Fruit fly (Drosophila melanogaster): ENCODE measurements around the gene SrpRbeta.
A peak's percentile ranks its signal among the peaks of the same experiment; 100 is the strongest.

SrpRbeta gene

DNA sequence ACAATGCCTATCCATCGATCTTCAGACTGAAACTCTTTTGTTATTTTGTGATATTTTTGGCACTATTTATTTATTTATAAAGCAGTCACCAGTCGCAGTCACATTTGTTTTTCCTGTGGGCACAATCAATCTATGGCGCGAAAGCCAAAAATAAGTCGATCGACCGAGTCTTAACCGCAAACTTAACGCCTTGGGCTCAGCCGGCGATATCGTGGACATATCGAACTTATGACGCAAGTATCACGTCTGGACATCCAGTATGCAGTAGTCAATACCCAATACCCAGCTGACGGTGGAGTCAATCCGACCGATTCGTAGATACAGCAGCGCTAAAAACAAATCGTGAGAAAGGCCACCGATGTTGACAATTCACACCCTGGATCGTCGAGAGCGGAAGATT, 29.4 kb downstream of the SrpRbeta start:
- TF ChIP-seq Rel (GFP tag; optimal IDR thresholded peaks at IDR 0.05) (no peak), Rel (tag; optimal IDR thresholded peaks at IDR 0.05) (no peak), N (GFP tag; optimal IDR thresholded peaks at IDR 0.05) (no peak), OdsH (GFP tag; optimal IDR thresholded peaks at IDR 0.05) (no peak)

DNA sequence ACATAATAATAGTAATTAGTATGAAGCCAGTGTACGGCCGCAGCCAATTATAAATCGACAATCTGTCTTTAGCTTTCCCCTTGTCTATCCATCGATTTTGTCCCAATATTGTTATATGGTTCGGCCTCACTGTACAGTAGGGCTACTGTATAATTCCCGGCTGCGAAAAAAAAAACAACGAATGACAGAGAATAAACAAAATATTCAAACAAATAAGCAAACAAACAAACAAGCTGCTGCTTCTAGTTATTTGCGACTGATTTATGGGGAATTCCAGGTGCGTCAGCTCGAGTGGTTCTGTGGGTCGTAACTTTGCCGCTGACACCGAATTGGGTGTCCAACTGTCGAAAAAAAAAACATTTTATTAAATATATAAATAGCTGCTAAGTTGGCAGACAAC, 30.4 kb downstream of the SrpRbeta start:
- TF ChIP-seq Hr83 (GFP tag; optimal IDR thresholded peaks at IDR 0.05; ENCODE audit: poor library complexity, severe bottlenecking) = peak; percentile 13
- TF ChIP-seq sv (GFP tag; optimal IDR thresholded peaks at IDR 0.05) = no peak
- TF ChIP-seq Rel (GFP tag; optimal IDR thresholded peaks at IDR 0.05) = no peak
- peak; percentile 11 for TF ChIP-seq Rel (tag; optimal IDR thresholded peaks at IDR 0.05)
- peak; percentile 2 for TF ChIP-seq fru (GFP tag; optimal IDR thresholded peaks at IDR 0.05)

DNA sequence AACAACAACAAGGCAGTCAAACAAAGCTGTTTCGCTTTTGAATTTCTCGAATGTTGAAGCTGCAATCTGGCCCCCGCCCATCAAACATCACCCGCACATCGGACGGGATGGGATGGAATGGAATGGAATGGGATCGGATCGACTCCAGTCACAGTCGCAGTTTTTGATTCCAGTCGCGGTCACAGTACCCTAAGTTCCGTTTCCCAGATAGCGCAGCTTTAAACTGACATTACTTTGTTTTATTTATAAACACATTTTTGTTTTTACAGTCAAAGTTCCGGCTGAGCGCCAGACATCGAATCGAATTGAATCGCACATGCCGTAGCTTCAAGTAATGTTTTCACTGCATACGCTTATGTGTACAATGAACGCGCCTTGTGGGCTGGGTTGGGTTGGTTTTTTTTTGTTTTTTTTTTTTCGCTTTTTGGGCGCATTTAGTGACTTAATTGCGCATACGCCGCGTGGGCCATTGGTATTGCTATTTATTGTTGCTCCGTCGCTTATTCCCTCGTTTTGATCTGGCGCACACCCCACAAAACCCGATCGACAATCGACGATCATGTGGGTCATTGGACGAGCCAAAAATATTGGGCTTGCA, 31.2 kb downstream of the SrpRbeta start:
- TF ChIP-seq foxo (GFP tag; optimal IDR thresholded peaks at IDR 0.05) = peak in 1 of 2 experiments; percentile 2
- TF ChIP-seq fru (GFP tag; optimal IDR thresholded peaks at IDR 0.05) = peak; percentile 67
- TF ChIP-seq br (GFP tag; optimal IDR thresholded peaks at IDR 0.05) = peak; percentile 40
- peak; percentile 68 for TF ChIP-seq h (GFP tag; optimal IDR thresholded peaks at IDR 0.05)
- TF ChIP-seq ey (GFP tag; optimal IDR thresholded peaks at IDR 0.05) = peak; percentile 7
- TF ChIP-seq Rel (GFP tag; optimal IDR thresholded peaks at IDR 0.05) = no peak
- TF ChIP-seq Rel (tag; optimal IDR thresholded peaks at IDR 0.05) = peak; percentile 17
- no peak for TF ChIP-seq brk (GFP tag; optimal IDR thresholded peaks at IDR 0.05)
- peak; percentile 10 for TF ChIP-seq Sp1 (GFP tag; optimal IDR thresholded peaks at IDR 0.05)
- no peak for TF ChIP-seq sv (GFP tag; optimal IDR thresholded peaks at IDR 0.05)
- peak; percentile 37 for TF ChIP-seq rgr (GFP tag; optimal IDR thresholded peaks at IDR 0.05)
- TF ChIP-seq jim (GFP tag; optimal IDR thresholded peaks at IDR 0.05) = peak; percentile 43
- no peak for TF ChIP-seq dmrt93B (GFP tag; optimal IDR thresholded peaks at IDR 0.05)
- TF ChIP-seq sage (GFP tag; optimal IDR thresholded peaks at IDR 0.05) = no peak
- peak; percentile 3 for TF ChIP-seq psq (GFP tag; optimal IDR thresholded peaks at IDR 0.05)

DNA sequence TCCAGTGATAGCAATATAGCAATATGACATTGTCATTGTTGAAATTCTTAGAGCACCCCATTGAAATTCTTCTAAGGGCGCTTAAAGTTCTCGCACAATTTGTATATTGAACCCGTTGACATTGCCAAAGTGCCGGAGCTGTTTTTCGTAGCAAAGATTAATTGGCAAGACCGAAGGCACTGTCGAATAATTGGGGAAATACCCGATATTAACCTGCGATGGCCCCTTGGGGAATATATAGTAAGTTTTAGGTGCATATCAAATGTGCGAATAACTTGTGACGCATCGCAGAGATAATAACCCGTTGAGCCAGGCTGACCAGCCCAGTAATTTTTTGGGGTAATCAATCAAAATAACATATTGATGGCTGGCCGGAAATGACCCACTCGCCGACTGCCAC, 33.4 kb downstream of the SrpRbeta start:
- TF ChIP-seq Rel (GFP tag; optimal IDR thresholded peaks at IDR 0.05) (no peak), Rel (tag; optimal IDR thresholded peaks at IDR 0.05) (peak; percentile 92), dmrt93B (GFP tag; optimal IDR thresholded peaks at IDR 0.05) (no peak)

DNA sequence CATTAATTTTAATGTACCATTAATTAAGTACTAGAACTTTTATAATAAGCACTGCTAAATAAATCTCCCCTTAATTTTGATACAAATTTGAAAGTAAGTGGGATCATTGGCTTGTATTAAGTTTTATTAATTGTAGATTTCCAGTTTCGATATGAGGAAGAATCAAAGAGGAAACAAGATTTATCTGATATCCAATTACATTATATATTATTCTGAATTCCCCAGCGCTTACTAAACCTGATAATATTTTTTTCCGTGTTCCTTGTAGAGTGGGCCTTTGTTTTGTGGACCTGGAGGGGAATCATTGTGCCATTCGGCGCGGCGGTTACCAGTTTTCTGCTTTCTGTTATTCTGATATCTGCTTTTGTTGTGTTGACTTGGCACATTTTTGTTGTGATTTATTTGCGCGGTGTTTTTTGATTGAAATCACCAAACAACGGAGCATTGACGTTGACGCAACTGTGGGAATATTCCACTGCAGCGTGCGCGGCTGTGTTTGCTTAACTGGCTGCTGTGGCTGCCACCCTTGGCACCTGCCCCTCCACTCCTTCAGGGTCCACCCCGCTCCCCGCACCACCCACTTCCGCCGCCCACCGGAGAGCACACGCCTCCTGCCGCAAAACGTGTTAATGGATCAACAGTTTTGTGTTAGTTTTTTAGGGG, 35.5 kb downstream of the SrpRbeta start:
- no peak for TF ChIP-seq Abd-B (GFP tag; optimal IDR thresholded peaks at IDR 0.05)
- TF ChIP-seq HLH106 (tag; optimal IDR thresholded peaks at IDR 0.05) = no peak
- TF ChIP-seq Sp1 (GFP tag; optimal IDR thresholded peaks at IDR 0.05) = peak; percentile 3
- TF ChIP-seq dl (GFP tag; optimal IDR thresholded peaks at IDR 0.05; ENCODE audit: insufficient read depth in 1 of 2, partially characterized antibody in 2 of 2) = no peak
- TF ChIP-seq br (GFP tag; optimal IDR thresholded peaks at IDR 0.05) = no peak
- TF ChIP-seq woc (GFP tag; optimal IDR thresholded peaks at IDR 0.05) = peak; percentile 14
- TF ChIP-seq Vsx2 (GFP tag; optimal IDR thresholded peaks at IDR 0.05; ENCODE audit: partially characterized antibody) = peak; percentile 49
- no peak for TF ChIP-seq jim (GFP tag; optimal IDR thresholded peaks at IDR 0.05)
- peak; percentile 28 for TF ChIP-seq OdsH (GFP tag; optimal IDR thresholded peaks at IDR 0.05)
- no peak for TF ChIP-seq lola (GFP tag; optimal IDR thresholded peaks at IDR 0.05)
- no peak for TF ChIP-seq sv (GFP tag; optimal IDR thresholded peaks at IDR 0.05)
- TF ChIP-seq Hr83 (GFP tag; optimal IDR thresholded peaks at IDR 0.05; ENCODE audit: poor library complexity, severe bottlenecking) = no peak
- TF ChIP-seq Hr78 (GFP tag; optimal IDR thresholded peaks at IDR 0.05) = no peak
- no peak for TF ChIP-seq Jra (GFP tag; optimal IDR thresholded peaks at IDR 0.05)
- no peak for TF ChIP-seq Rel (GFP tag; optimal IDR thresholded peaks at IDR 0.05)
- peak; percentile 72 for TF ChIP-seq Rel (tag; optimal IDR thresholded peaks at IDR 0.05)
- TF ChIP-seq sage (GFP tag; optimal IDR thresholded peaks at IDR 0.05) = no peak
- no peak for TF ChIP-seq pan (optimal IDR thresholded peaks at IDR 0.05)
- TF ChIP-seq foxo (GFP tag; optimal IDR thresholded peaks at IDR 0.05) = peak in 1 of 2 experiments; percentile 4
- TF ChIP-seq dmrt93B (GFP tag; optimal IDR thresholded peaks at IDR 0.05) = no peak
- no peak for TF ChIP-seq CG9705 (GFP tag; optimal IDR thresholded peaks at IDR 0.05)
- TF ChIP-seq psq (GFP tag; optimal IDR thresholded peaks at IDR 0.05) = peak; percentile 22
- TF ChIP-seq CrebA (GFP tag; optimal IDR thresholded peaks at IDR 0.05; ENCODE audit: borderline replicate concordance) = no peak
- TF ChIP-seq tai (GFP tag; optimal IDR thresholded peaks at IDR 0.05) = no peak
- no peak for TF ChIP-seq usp (GFP tag; optimal IDR thresholded peaks at IDR 0.05)
- TF ChIP-seq Hnf4 (GFP tag; optimal IDR thresholded peaks at IDR 0.05) = peak; percentile 25
- TF ChIP-seq GATAd (GFP tag; optimal IDR thresholded peaks at IDR 0.05) = no peak
- TF ChIP-seq dsf (GFP tag; optimal IDR thresholded peaks at IDR 0.05; ENCODE audit: borderline replicate concordance) = peak; percentile 2
- TF ChIP-seq rgr (GFP tag; optimal IDR thresholded peaks at IDR 0.05) = peak; percentile 26
- TF ChIP-seq Dif (GFP tag; optimal IDR thresholded peaks at IDR 0.05; ENCODE audit: partially characterized antibody) = no peak
- TF ChIP-seq brk (GFP tag; optimal IDR thresholded peaks at IDR 0.05) = no peak
- TF ChIP-seq h (GFP tag; optimal IDR thresholded peaks at IDR 0.05) = peak; percentile 89
